Worm (Caenorhabditis elegans) whole organism, L2 larva: ENCODE measurements around the gene acr-10.
A peak's percentile ranks its signal among the peaks of the same experiment; 100 is the strongest.

Source experiments
- C34F6.9 ChIP-seq: fragments of 150-350 bp; optimal IDR thresholded peaks from 2 replicates; lab custom pipeline; 2014; ENCODE audit warnings: missing biosample characterization, missing genetic modification characterization
- F13H6.1 ChIP-seq: sonication (generic microtip); optimal IDR thresholded peaks from 2 replicates; lab custom pipeline; 2016; ENCODE audit warnings: missing genetic modification characterization, missing compliant biosample characterization
- R02D3.7 ChIP-seq: fragments of 150-350 bp; optimal IDR thresholded peaks from 2 replicates; lab custom pipeline; 2014; ENCODE audit warnings: missing biosample characterization, missing genetic modification characterization
- ZK546.5 ChIP-seq: sonication (generic microtip); optimal IDR thresholded peaks from 2 replicates; lab custom pipeline; 2017; ENCODE audit warnings: missing biosample characterization, missing genetic modification characterization
- aly-2 ChIP-seq: fragments of 150-350 bp; optimal IDR thresholded peaks from 2 replicates; lab custom pipeline; 2014; ENCODE audit warnings: missing biosample characterization, missing genetic modification characterization
- blmp-1 ChIP-seq: sonication (generic microtip); optimal IDR thresholded peaks from 2 replicates; lab custom pipeline; 2017; ENCODE audit warnings: missing genetic modification characterization, mild to moderate bottlenecking, missing compliant biosample characterization, antibody characterized with exemption, moderate library complexity; ENCODE audit not compliant: insufficient read depth
- ceh-16 ChIP-seq: fragments of 150-350 bp; optimal IDR thresholded peaks from 2 replicates; lab custom pipeline; 2014; ENCODE audit warnings: missing biosample characterization, missing genetic modification characterization
- ceh-82 ChIP-seq: fragments of 150-350 bp; optimal IDR thresholded peaks from 2 replicates; lab custom pipeline; 2014; ENCODE audit warnings: missing biosample characterization, missing genetic modification characterization
- dmd-4 ChIP-seq: sonication (generic microtip); optimal IDR thresholded peaks from 2 replicates; lab custom pipeline; 2017; ENCODE audit warnings: missing biosample characterization, missing genetic modification characterization
- egl-27 ChIP-seq: sonication (generic microtip); optimal IDR thresholded peaks from 3 replicates; lab custom pipeline; 2017; ENCODE audit warnings: missing biosample characterization, missing genetic modification reagents, missing genetic modification characterization
- elt-3 ChIP-seq: sonication (generic microtip); optimal IDR thresholded peaks from 2 replicates; lab custom pipeline; 2017; ENCODE audit warnings: missing biosample characterization, missing genetic modification characterization
- fos-1 ChIP-seq: fragments of 150-350 bp; optimal IDR thresholded peaks from 2 replicates; lab custom pipeline; 2014; ENCODE audit warnings: missing biosample characterization, missing genetic modification characterization
- gmeb-1 ChIP-seq: fragments of 150-350 bp; optimal IDR thresholded peaks from 2 replicates; lab custom pipeline; 2014; ENCODE audit warnings: missing biosample characterization, missing genetic modification characterization
- lin-13 ChIP-seq: fragments of 150-350 bp; optimal IDR thresholded peaks from 2 replicates; lab custom pipeline; 2014; ENCODE audit warnings: missing biosample characterization, missing genetic modification reagents, missing genetic modification characterization
- lin-39 ChIP-seq: fragments of 150-350 bp; optimal IDR thresholded peaks from 2 replicates; lab custom pipeline; 2014; ENCODE audit warnings: missing biosample characterization, missing genetic modification reagents, missing genetic modification characterization
- lsy-2 ChIP-seq, 2 experiments: fragments of 150-350 bp in 1 of 2; sonication (generic microtip) in 1 of 2; optimal IDR thresholded peaks; 2 replicates each; lab custom pipeline; 2014 to 2017; ENCODE audit warnings: missing biosample characterization in 2 of 2, missing genetic modification characterization in 2 of 2
- mdl-1 ChIP-seq, 2 experiments: fragments of 150-350 bp in 1 of 2; sonication (generic microtip) in 1 of 2; optimal IDR thresholded peaks; 2 replicates each; lab custom pipeline; 2017; ENCODE audit warnings: missing biosample characterization in 2 of 2, missing genetic modification characterization in 2 of 2
- nhr-10 ChIP-seq: sonication (generic microtip); optimal IDR thresholded peaks from 2 replicates; lab custom pipeline; 2017; ENCODE audit warnings: missing biosample characterization, missing genetic modification characterization
- nhr-11 ChIP-seq: fragments of 150-350 bp; optimal IDR thresholded peaks from 2 replicates; lab custom pipeline; 2014; ENCODE audit warnings: missing biosample characterization, missing genetic modification characterization
- nhr-129 ChIP-seq: fragments of 150-350 bp; optimal IDR thresholded peaks from 2 replicates; lab custom pipeline; 2014; ENCODE audit warnings: missing biosample characterization, missing genetic modification characterization
- nhr-21 ChIP-seq: fragments of 150-350 bp; optimal IDR thresholded peaks from 2 replicates; lab custom pipeline; 2014; ENCODE audit warnings: missing biosample characterization, missing genetic modification characterization
- nhr-23 ChIP-seq: fragments of 150-350 bp; optimal IDR thresholded peaks from 2 replicates; lab custom pipeline; 2014; ENCODE audit warnings: missing biosample characterization, missing genetic modification reagents, missing genetic modification characterization
- nhr-237 ChIP-seq: fragments of 150-350 bp; optimal IDR thresholded peaks from 2 replicates; lab custom pipeline; 2014; ENCODE audit warnings: missing biosample characterization, missing genetic modification characterization
- nhr-25 ChIP-seq: fragments of 150-350 bp; sonication (generic microtip); optimal IDR thresholded peaks from 3 replicates; lab custom pipeline; 2014; ENCODE audit warnings: missing biosample characterization, missing genetic modification characterization
- nhr-6 ChIP-seq: fragments of 150-350 bp; optimal IDR thresholded peaks from 2 replicates; lab custom pipeline; 2014; ENCODE audit warnings: missing biosample characterization, missing genetic modification characterization
- peb-1 ChIP-seq: fragments of 150-350 bp; optimal IDR thresholded peaks from 2 replicates; lab custom pipeline; 2014; ENCODE audit warnings: missing biosample characterization, missing genetic modification characterization
- sem-4 ChIP-seq: fragments of 150-350 bp; optimal IDR thresholded peaks from 2 replicates; lab custom pipeline; 2014; ENCODE audit warnings: missing biosample characterization, missing genetic modification reagents, missing genetic modification characterization
- skn-1 ChIP-seq: sonication (generic microtip); optimal IDR thresholded peaks from 2 replicates; lab custom pipeline; 2017; ENCODE audit warnings: missing biosample characterization, missing genetic modification characterization
- sma-3 ChIP-seq: sonication (generic microtip); optimal IDR thresholded peaks from 2 replicates; lab custom pipeline; 2016; ENCODE audit warnings: missing genetic modification reagents, missing genetic modification characterization, missing compliant biosample characterization
- sma-9 ChIP-seq, 2 experiments: fragments of 150-350 bp in 1 of 2; sonication (generic microtip) in 1 of 2; optimal IDR thresholded peaks; 2 replicates each; lab custom pipeline; 2014 to 2016; ENCODE audit warnings: missing genetic modification characterization in 2 of 2, mild to moderate bottlenecking in 1 of 2, missing biosample characterization in 1 of 2, missing compliant biosample characterization in 1 of 2, missing genetic modification reagents in 1 of 2, moderate library complexity in 1 of 2
- snpc-4 ChIP-seq: fragments of 150-350 bp; optimal IDR thresholded peaks from 2 replicates; lab custom pipeline; 2014; ENCODE audit warnings: missing biosample characterization, missing genetic modification characterization
- unc-39 ChIP-seq: fragments of 150-350 bp; optimal IDR thresholded peaks from 2 replicates; lab custom pipeline; 2014; ENCODE audit warnings: missing biosample characterization, missing genetic modification characterization
- unc-55 ChIP-seq: fragments of 150-350 bp; sonication (generic microtip); optimal IDR thresholded peaks from 3 replicates; lab custom pipeline; 2014; ENCODE audit warnings: missing biosample characterization, missing genetic modification reagents, missing genetic modification characterization
- unc-62 ChIP-seq: fragments of 150-350 bp; optimal IDR thresholded peaks from 2 replicates; lab custom pipeline; 2014; ENCODE audit warnings: missing biosample characterization, missing genetic modification reagents, missing genetic modification characterization
- zag-1 ChIP-seq: fragments of 150-350 bp; optimal IDR thresholded peaks from 2 replicates; lab custom pipeline; 2014; ENCODE audit warnings: missing biosample characterization, missing genetic modification characterization
- ztf-1 ChIP-seq: fragments of 200-800 bp; sonication (Bioruptor generic); conservative IDR thresholded peaks from 2 replicates; pipeline ENCODE4 v1.3.6; 2022; ENCODE audit warnings: missing genetic modification characterization, missing compliant biosample characterization
- ztf-11 ChIP-seq: sonication (generic microtip); optimal IDR thresholded peaks from 2 replicates; lab custom pipeline; 2017; ENCODE audit warnings: missing biosample characterization, missing genetic modification characterization
- ztf-4 ChIP-seq: fragments of 150-350 bp; optimal IDR thresholded peaks from 2 replicates; lab custom pipeline; 2014; ENCODE audit warnings: missing biosample characterization, missing genetic modification characterization

acr-10 gene

ce11 chrX:4021967-4022366 is at the start of gene acr-10:
acr-10 (plus strand) TSS chrX:4022267.
- TF ChIP-seq sma-3 (GFP tag; lab: Kevin White, UChicago) (no peak), nhr-129 (tag; lab: Kevin White, UChicago) (peak; percentile 17)

ce11 chrX:3973534-3973933 is 48.5 kb upstream of the acr-10 start, which contains the start of gene C16B8.4:
C16B8.4 (minus strand) TSS chrX:3973634.
- TF ChIP-seq lsy-2 (tag; optimal IDR thresholded peaks at IDR 0.05; lab: Kevin White, UChicago) (no peak), unc-55 (GFP tag; lab: Kevin White, UChicago) (no peak), elt-3 (tag; lab: Kevin White, UChicago) (no peak), nhr-237 (tag; lab: Kevin White, UChicago) (no peak), nhr-21 (tag; lab: Kevin White, UChicago) (no peak), ztf-11 (tag; lab: Kevin White, UChicago) (no peak), zag-1 (tag; lab: Kevin White, UChicago) (no peak), lin-39 (no peak), sma-3 (GFP tag; lab: Kevin White, UChicago) (no peak), ceh-82 (tag; lab: Kevin White, UChicago) (no peak), egl-27 (tag; lab: Kevin White, UChicago) (no peak), nhr-11 (tag; lab: Kevin White, UChicago) (no peak), fos-1 (no peak), ceh-16 (tag; lab: Kevin White, UChicago) (no peak), nhr-23 (tag; lab: Kevin White, UChicago) (no peak)

DNA sequence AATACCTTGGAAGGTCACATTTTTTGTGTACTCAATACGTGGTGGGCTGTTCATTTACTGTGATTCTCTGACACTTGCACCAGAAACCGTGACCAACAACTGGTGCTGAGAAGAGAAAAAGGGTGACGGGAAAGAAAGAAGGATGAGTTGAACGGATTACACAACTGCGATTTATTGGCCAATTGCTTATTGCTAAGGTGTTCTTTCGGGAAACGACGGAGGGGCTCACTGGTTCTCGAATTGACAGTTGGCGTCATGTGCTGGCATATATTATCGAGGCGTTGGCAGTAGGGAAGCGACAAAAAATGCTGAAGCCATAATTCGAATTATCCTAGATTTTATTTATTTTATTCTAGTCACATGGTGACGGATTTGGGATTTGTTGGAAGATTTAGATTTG is 47.9 kb upstream of the acr-10 start:
- TF ChIP-seq ZK546.5 (tag; lab: Kevin White, UChicago) (no peak), ztf-1 (GFP tag; lab: Robert Waterston, UW) (no peak), lin-39 (no peak), nhr-237 (tag; lab: Kevin White, UChicago) (no peak), F13H6.1 (tag; lab: Kevin White, UChicago) (no peak), nhr-25 (tag; lab: Kevin White, UChicago) (no peak), sma-3 (GFP tag; lab: Kevin White, UChicago) (no peak), snpc-4 (tag; lab: Kevin White, UChicago) (no peak), gmeb-1 (tag; lab: Kevin White, UChicago) (no peak), aly-2 (tag; lab: Kevin White, UChicago) (no peak), fos-1 (no peak), blmp-1 (tag; lab: Kevin White, UChicago) (no peak), unc-62 (GFP tag; lab: Kevin White, UChicago) (no peak), sma-9 (GFP tag; optimal IDR thresholded peaks at IDR 0.05; lab: Kevin White, UChicago) (no peak), sma-9 (tag; optimal IDR thresholded peaks at IDR 0.05; lab: Kevin White, UChicago) (no peak), ztf-4 (no peak), nhr-21 (tag; lab: Kevin White, UChicago) (no peak), peb-1 (tag; lab: Kevin White, UChicago) (no peak)

DNA sequence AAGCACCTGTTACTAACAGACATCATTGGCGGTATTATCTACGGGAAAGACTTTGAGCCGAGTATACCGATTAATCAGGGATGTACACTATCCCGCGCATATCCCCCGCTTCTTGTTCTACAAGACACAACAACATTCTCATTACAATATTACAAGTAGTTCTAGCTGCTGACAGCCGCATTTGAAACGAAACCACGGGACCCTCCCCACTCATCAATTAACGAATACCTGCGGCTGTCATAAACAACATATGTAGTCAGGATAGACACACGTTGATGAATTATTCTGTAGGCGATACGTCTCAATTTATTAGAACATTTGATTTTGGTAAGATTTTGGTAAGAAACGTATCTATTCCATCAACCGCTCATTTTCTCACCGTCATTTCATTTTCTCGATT is 45.3 kb upstream of the acr-10 start:
- TF ChIP-seq sem-4 (tag; lab: Kevin White, UChicago) (no peak), skn-1 (tag; lab: Kevin White, UChicago) (no peak), mdl-1 (tag; optimal IDR thresholded peaks at IDR 0.05; lab: Kevin White, UChicago) (no peak), R02D3.7 (tag; lab: Kevin White, UChicago) (no peak), lin-13 (GFP tag; lab: Kevin White, UChicago) (no peak), ZK546.5 (tag; lab: Kevin White, UChicago) (no peak), nhr-23 (tag; lab: Kevin White, UChicago) (no peak), nhr-10 (no peak), zag-1 (tag; lab: Kevin White, UChicago) (no peak), C34F6.9 (tag; lab: Kevin White, UChicago) (no peak), nhr-6 (no peak), nhr-129 (tag; lab: Kevin White, UChicago) (no peak), lsy-2 (tag; optimal IDR thresholded peaks at IDR 0.05; lab: Kevin White, UChicago) (no peak), dmd-4 (no peak), fos-1 (no peak), aly-2 (tag; lab: Kevin White, UChicago) (no peak), unc-39 (tag; lab: Kevin White, UChicago) (no peak)
